Fruit fly (Drosophila melanogaster): ENCODE measurements around the gene mAChR-C.

- TF ChIP-seq usp (GFP tag; optimal IDR thresholded peaks at IDR 0.05) (no peak), CG8478 (optimal IDR thresholded peaks at IDR 0.05) (no peak), pan (optimal IDR thresholded peaks at IDR 0.05) (no peak), psq (optimal IDR thresholded peaks at IDR 0.05) (no peak)
Observed at dm6 chrX:6863289-6863938, 30.9 kb upstream of the mAChR-C start, which contains the start of gene CG43736.
